Worm (Caenorhabditis elegans) whole organism, mixed stage, embryonic: ENCODE results near the gene cutl-16.
A peak's percentile ranks its signal among the peaks of the same experiment; 100 is the strongest.

ENCODE experiments used
- M03D4.4 ChIP-seq: sonication (generic microtip); optimal IDR thresholded peaks from 2 replicates; lab custom pipeline; 2017; ENCODE audit warnings: mild to moderate bottlenecking, missing genetic modification characterization, missing compliant biosample characterization
- bed-3 ChIP-seq: fragments of 200-800 bp; sonication (Bioruptor generic); optimal IDR thresholded peaks from 3 replicates; lab custom pipeline; 2018; ENCODE audit warnings: mild to moderate bottlenecking, missing genetic modification characterization, moderate library complexity, missing compliant biosample characterization
- ceh-39 ChIP-seq: fragments of 150-350 bp; optimal IDR thresholded peaks from 2 replicates; lab custom pipeline; 2014; ENCODE audit warnings: missing biosample characterization, missing genetic modification characterization
- ceh-43 ChIP-seq: fragments of 200-800 bp; sonication (Bioruptor generic); optimal IDR thresholded peaks from 2 replicates; lab custom pipeline; 2018; ENCODE audit warnings: mild to moderate bottlenecking, missing genetic modification characterization, moderate library complexity, missing compliant biosample characterization
- ces-1 ChIP-seq: fragments of 150-350 bp; optimal IDR thresholded peaks from 2 replicates; lab custom pipeline; 2014; ENCODE audit warnings: missing biosample characterization, missing genetic modification reagents, missing genetic modification characterization
- cnd-1 ChIP-seq: fragments of 200-800 bp; sonication (Bioruptor generic); optimal IDR thresholded peaks from 2 replicates; lab custom pipeline; 2018; ENCODE audit warnings: mild to moderate bottlenecking, missing genetic modification characterization, missing compliant biosample characterization
- drap-1 ChIP-seq: fragments of 200-800 bp; sonication (Bioruptor generic); optimal IDR thresholded peaks from 3 replicates; lab custom pipeline; 2018; ENCODE audit warnings: mild to moderate bottlenecking, missing genetic modification characterization, missing compliant biosample characterization
- elt-1 ChIP-seq: sonication (generic microtip); optimal IDR thresholded peaks from 2 replicates; lab custom pipeline; 2017; ENCODE audit warnings: missing genetic modification characterization, mild to moderate bottlenecking, missing compliant biosample characterization, antibody characterized with exemption, moderate library complexity, borderline replicate concordance; ENCODE audit not compliant: insufficient read depth
- ham-2 ChIP-seq: fragments of 200-800 bp; sonication (Bioruptor generic); optimal IDR thresholded peaks from 2 replicates; lab custom pipeline; 2018; ENCODE audit warnings: mild to moderate bottlenecking, missing genetic modification characterization, missing compliant biosample characterization
- lin-13 ChIP-seq: fragments of 150-350 bp; optimal IDR thresholded peaks from 2 replicates; lab custom pipeline; 2014; ENCODE audit warnings: missing biosample characterization, missing genetic modification characterization
- lin-32 ChIP-seq: fragments of 200-800 bp; sonication (Bioruptor generic); optimal IDR thresholded peaks from 2 replicates; lab custom pipeline; 2018; ENCODE audit warnings: mild to moderate bottlenecking, missing genetic modification characterization, missing compliant biosample characterization
- lsy-2 ChIP-seq: fragments of 150-350 bp; optimal IDR thresholded peaks from 2 replicates; lab custom pipeline; 2014; ENCODE audit warnings: missing biosample characterization, missing genetic modification characterization
- mab-5 ChIP-seq: fragments of 150-350 bp; optimal IDR thresholded peaks from 2 replicates; lab custom pipeline; 2014; ENCODE audit warnings: missing biosample characterization, missing genetic modification characterization
- mls-2 ChIP-seq: sonication (generic microtip); optimal IDR thresholded peaks from 2 replicates; lab custom pipeline; 2016; ENCODE audit warnings: mild to moderate bottlenecking, missing genetic modification characterization, moderate library complexity, missing compliant biosample characterization
- nhr-12 ChIP-seq: fragments of 150-350 bp; optimal IDR thresholded peaks from 2 replicates; lab custom pipeline; 2014; ENCODE audit warnings: missing biosample characterization, missing genetic modification characterization
- nhr-2 ChIP-seq: fragments of 150-350 bp; optimal IDR thresholded peaks from 2 replicates; lab custom pipeline; 2014; ENCODE audit warnings: missing biosample characterization, missing genetic modification characterization
- nhr-237 ChIP-seq: fragments of 150-350 bp; optimal IDR thresholded peaks from 2 replicates; lab custom pipeline; 2014; ENCODE audit warnings: missing biosample characterization, missing genetic modification characterization
- nhr-76 ChIP-seq: sonication (generic microtip); optimal IDR thresholded peaks from 2 replicates; lab custom pipeline; 2017; ENCODE audit warnings: missing biosample characterization, missing genetic modification characterization
- sem-2 ChIP-seq: fragments of 200-800 bp; sonication (Bioruptor generic); optimal IDR thresholded peaks from 2 replicates; lab custom pipeline; 2018; ENCODE audit warnings: mild to moderate bottlenecking, missing genetic modification characterization, missing compliant biosample characterization
- snpc-4 ChIP-seq: fragments of 150-350 bp; optimal IDR thresholded peaks from 2 replicates; lab custom pipeline; 2014; ENCODE audit warnings: missing biosample characterization, missing genetic modification characterization
- sptf-1 ChIP-seq: sonication (generic microtip); optimal IDR thresholded peaks from 2 replicates; lab custom pipeline; 2017; ENCODE audit warnings: mild to moderate bottlenecking, missing genetic modification characterization, moderate library complexity, missing compliant biosample characterization
- unc-120 ChIP-seq: sonication (generic microtip); optimal IDR thresholded peaks from 2 replicates; lab custom pipeline; 2017; ENCODE audit warnings: missing genetic modification characterization, missing compliant biosample characterization; ENCODE audit not compliant: poor library complexity, severe bottlenecking
- unc-39 ChIP-seq: fragments of 150-350 bp; optimal IDR thresholded peaks from 2 replicates; lab custom pipeline; 2014; ENCODE audit warnings: missing biosample characterization, missing genetic modification characterization
- unc-62 ChIP-seq: fragments of 150-350 bp; optimal IDR thresholded peaks from 2 replicates; lab custom pipeline; 2014; ENCODE audit warnings: missing biosample characterization, missing genetic modification reagents, missing genetic modification characterization
- zip-8 ChIP-seq: fragments of 150-350 bp; optimal IDR thresholded peaks from 2 replicates; lab custom pipeline; 2014; ENCODE audit warnings: missing biosample characterization, missing genetic modification characterization

Gene cutl-16

DNA sequence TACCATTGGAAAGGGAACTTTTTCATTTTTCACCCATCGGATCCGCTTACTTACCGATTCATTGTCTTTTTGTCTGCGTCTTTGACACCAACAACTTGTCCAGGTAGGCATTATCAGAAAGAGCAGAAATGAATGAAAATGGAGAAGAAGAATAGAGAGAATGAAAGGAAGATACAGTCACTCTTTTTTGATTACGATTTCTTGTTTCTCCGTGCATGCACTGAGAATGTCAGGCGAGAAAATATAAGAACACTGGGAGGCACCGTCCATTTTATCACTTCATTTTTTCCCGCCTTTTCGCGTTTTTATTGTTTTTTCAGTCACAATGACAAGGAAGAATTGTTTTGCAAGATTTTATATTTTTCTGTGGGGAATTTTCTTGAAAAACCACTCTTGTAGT, 28.1 kb downstream of the cutl-16 start:
- TF ChIP-seq mls-2 (tag; lab: Kevin White, UChicago) (no peak), lsy-2 (no peak), zip-8 (tag; lab: Kevin White, UChicago) (no peak), lin-13 (no peak)
- TF ChIP-seq, all 35 proteins: peak for 0

DNA sequence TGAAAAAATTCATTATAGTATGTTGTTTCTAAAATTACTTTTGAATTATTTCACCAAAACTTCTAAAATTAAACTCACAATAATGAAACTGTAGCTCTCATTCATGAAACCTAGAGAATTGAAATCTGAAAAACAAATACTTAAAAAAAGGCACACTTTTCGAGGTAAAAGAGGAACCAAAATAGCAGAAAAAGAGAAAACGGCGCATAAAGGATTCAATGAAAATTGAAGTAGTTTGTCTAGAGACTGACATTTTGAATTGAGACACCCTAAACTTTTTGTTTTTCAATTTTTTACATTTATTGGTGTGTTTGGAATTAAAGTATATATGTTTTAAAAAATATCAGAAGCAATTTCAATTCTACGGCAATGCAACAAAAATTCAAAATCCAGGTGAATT, 29.8 kb downstream of the cutl-16 start, which contains the start of gene dgk-5:
dgk-5 (minus strand) TSS at position 101 of the 400 bp plus-strand sequence.
- TF ChIP-seq unc-120 (tag; lab: Kevin White, UChicago) (no peak), nhr-237 (tag; lab: Kevin White, UChicago) (no peak), ces-1 (GFP tag; lab: Kevin White, UChicago) (no peak), sptf-1 (tag; lab: Kevin White, UChicago) (no peak), ceh-43 (GFP tag; lab: Kevin White, UChicago) (no peak), M03D4.4 (tag; lab: Kevin White, UChicago) (no peak), mab-5 (no peak), lin-13 (no peak)

ce11 chrII:6475180-6475737, 34.0 kb downstream of the cutl-16 start, which contains the start of gene T28D9.16:
Gene T28D9.16 (plus strand): TSS chrII:6475687.
- TF ChIP-seq nhr-12 (tag; lab: Kevin White, UChicago): no peak
- TF ChIP-seq ces-1 (GFP tag; lab: Kevin White, UChicago): no peak
- no peak for TF ChIP-seq lin-32 (GFP tag; lab: Kevin White, UChicago)
- no peak for TF ChIP-seq elt-1 (tag; lab: Kevin White, UChicago)
- TF ChIP-seq ceh-39 (tag; lab: Kevin White, UChicago): no peak
- no peak for TF ChIP-seq sptf-1 (tag; lab: Kevin White, UChicago)
- no peak for TF ChIP-seq unc-120 (tag; lab: Kevin White, UChicago)
- TF ChIP-seq cnd-1 (tag; lab: Kevin White, UChicago): no peak
- no peak for TF ChIP-seq unc-39 (tag; lab: Kevin White, UChicago)
- TF ChIP-seq bed-3 (GFP tag; lab: Kevin White, UChicago): no peak
- TF ChIP-seq drap-1 (GFP tag; lab: Kevin White, UChicago): no peak
- TF ChIP-seq mls-2 (tag; lab: Kevin White, UChicago): no peak
- no peak for TF ChIP-seq nhr-2
- no peak for TF ChIP-seq nhr-237 (tag; lab: Kevin White, UChicago)
- TF ChIP-seq zip-8 (tag; lab: Kevin White, UChicago): no peak

- TF ChIP-seq drap-1 (GFP tag; lab: Kevin White, UChicago) (no peak), sem-2 (GFP tag; lab: Kevin White, UChicago) (no peak), nhr-2 (no peak), nhr-76 (tag; lab: Kevin White, UChicago) (no peak), ceh-39 (tag; lab: Kevin White, UChicago) (no peak), lin-32 (GFP tag; lab: Kevin White, UChicago) (no peak), lsy-2 (no peak), snpc-4 (no peak), zip-8 (tag; lab: Kevin White, UChicago) (no peak), ham-2 (GFP tag; lab: Kevin White, UChicago) (no peak)
Measured at ce11 chrII:6476655-6477054, 35.4 kb downstream of the cutl-16 start, which contains the start of gene T28D9.4. Gene T28D9.4 (plus strand): TSS chrII:6476955.

- TF ChIP-seq unc-120 (tag; lab: Kevin White, UChicago): peak; percentile 42
- TF ChIP-seq ces-1 (GFP tag; lab: Kevin White, UChicago): no peak
- no peak for TF ChIP-seq drap-1 (GFP tag; lab: Kevin White, UChicago)
- TF ChIP-seq unc-62 (GFP tag; lab: Kevin White, UChicago): peak; percentile 73
- no peak for TF ChIP-seq sem-2 (GFP tag; lab: Kevin White, UChicago)
- TF ChIP-seq lsy-2: no peak
Measured at ce11 chrII:6482102-6482501, 40.9 kb downstream of the cutl-16 start, which contains the start of gene del-10. Gene del-10 (minus strand): TSS chrII:6482125.

- peak; percentile 75 for TF ChIP-seq unc-62 (GFP tag; lab: Kevin White, UChicago)
- no peak for TF ChIP-seq cnd-1 (tag; lab: Kevin White, UChicago)
- TF ChIP-seq elt-1 (tag; lab: Kevin White, UChicago): no peak
Measured at ce11 chrII:6482762-6483161, 41.5 kb downstream of the cutl-16 start.
